Worm (Caenorhabditis elegans): ENCODE results near the gene T24H7.9.

The T24H7.9 gene

DNA sequence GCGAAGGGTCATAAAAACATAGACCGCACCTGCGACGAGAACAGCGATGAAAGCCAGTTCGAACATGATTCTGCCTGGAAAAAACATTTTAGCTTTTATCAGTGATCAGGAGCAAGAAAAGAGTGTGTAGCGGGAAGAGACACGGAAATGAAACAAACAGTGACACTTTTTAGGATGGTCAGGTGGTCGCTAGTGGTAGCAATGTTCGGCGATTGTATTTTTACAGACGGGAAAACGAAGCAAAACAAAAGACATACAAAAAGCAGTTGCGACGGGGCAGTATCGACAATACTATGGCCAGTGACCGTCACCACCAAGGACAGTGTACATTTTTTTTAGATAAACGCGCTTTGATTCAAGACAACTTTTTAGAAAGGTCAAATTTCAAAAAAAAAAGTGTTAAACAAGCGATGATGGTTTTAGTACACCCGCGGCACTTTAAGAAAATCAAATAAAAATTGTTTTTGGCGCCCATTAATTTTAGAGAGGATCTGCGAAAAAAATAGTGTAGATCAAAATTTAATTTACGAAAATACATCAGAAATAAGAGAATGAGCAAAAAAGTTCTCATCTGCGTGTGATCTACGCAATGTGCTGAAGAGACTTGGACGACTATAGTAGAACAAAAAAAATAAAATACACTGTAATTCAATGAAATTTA is at the start of gene T24H7.9:
Gene T24H7.9, minus strand, starts transcription at position 74 of the 661 bp plus-strand sequence.
- no peak for TF ChIP-seq scrt-1 (GFP tag; IDR thresholded peaks at IDR 0.05)
- no peak for TF ChIP-seq pes-1 (GFP tag; IDR thresholded peaks at IDR 0.05)
- no peak for TF ChIP-seq B0310.2 (tag; optimal IDR thresholded peaks at IDR 0.05)
- TF ChIP-seq ceh-13 (GFP tag; optimal IDR thresholded peaks at IDR 0.05), result no peak
- TF ChIP-seq hmbx-1 (tag; optimal IDR thresholded peaks at IDR 0.05), result no peak
- no peak for TF ChIP-seq tbx-11 (GFP tag; IDR thresholded peaks at IDR 0.05)
- TF ChIP-seq ets-7 (tag; optimal IDR thresholded peaks at IDR 0.05), result no peak
- TF ChIP-seq ceh-36 (tag; optimal IDR thresholded peaks at IDR 0.05), result no peak
- TF ChIP-seq hmg-4 (GFP tag; optimal IDR thresholded peaks at IDR 0.05), result no peak
- TF ChIP-seq sea-1 (GFP tag; conservative IDR thresholded peaks at IDR 0.05), result no peak
- no peak for TF ChIP-seq ama-1 (optimal IDR thresholded peaks at IDR 0.05)
- no peak for TF ChIP-seq tra-4 (tag; optimal IDR thresholded peaks at IDR 0.05)
- no peak for TF ChIP-seq F13C5.2 (tag; optimal IDR thresholded peaks at IDR 0.05)
- no peak for TF ChIP-seq flt-1 (GFP tag; IDR thresholded peaks at IDR 0.05)
- no peak for TF ChIP-seq tbx-37 (GFP tag; conservative IDR thresholded peaks at IDR 0.05)
- TF ChIP-seq aly-1 (tag; optimal IDR thresholded peaks at IDR 0.05), result no peak
- TF ChIP-seq hnd-1 (tag; optimal IDR thresholded peaks at IDR 0.05), result no peak

DNA sequence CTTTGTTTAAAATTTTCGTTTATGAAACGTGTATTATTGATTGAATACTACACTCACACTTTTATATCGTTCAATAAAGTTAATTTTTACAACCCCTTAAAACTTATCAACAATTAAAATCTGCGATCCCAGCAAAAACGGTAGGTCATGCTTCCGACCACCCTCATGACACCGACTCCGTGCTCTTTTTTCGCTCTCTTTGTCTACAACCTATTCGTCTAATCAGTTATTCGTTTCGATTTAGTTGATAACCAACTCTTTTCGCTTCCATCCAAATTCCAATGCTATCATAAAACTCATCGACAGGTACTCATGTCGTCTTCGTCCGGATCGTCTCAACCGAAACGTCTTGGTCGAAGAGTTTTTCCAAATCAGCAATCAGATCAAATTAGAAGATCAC is 47.8 kb upstream of the T24H7.9 start, which contains the start of gene F13H8.1:
Gene F13H8.1, plus strand, starts transcription at position 311 of the 400 bp plus-strand sequence.
- TF ChIP-seq ceh-13 (GFP tag; optimal IDR thresholded peaks at IDR 0.05) (no peak), aly-1 (tag; optimal IDR thresholded peaks at IDR 0.05) (no peak), F13C5.2 (tag; optimal IDR thresholded peaks at IDR 0.05) (no peak), hmg-4 (GFP tag; optimal IDR thresholded peaks at IDR 0.05) (no peak), ceh-36 (tag; optimal IDR thresholded peaks at IDR 0.05) (no peak), flt-1 (GFP tag; IDR thresholded peaks at IDR 0.05) (no peak), tbx-11 (GFP tag; IDR thresholded peaks at IDR 0.05) (no peak), scrt-1 (GFP tag; IDR thresholded peaks at IDR 0.05) (no peak), ets-7 (tag; optimal IDR thresholded peaks at IDR 0.05) (no peak), ama-1 (optimal IDR thresholded peaks at IDR 0.05) (no peak), hmbx-1 (tag; optimal IDR thresholded peaks at IDR 0.05) (no peak), B0310.2 (tag; optimal IDR thresholded peaks at IDR 0.05) (no peak), pes-1 (GFP tag; IDR thresholded peaks at IDR 0.05) (no peak), hnd-1 (tag; optimal IDR thresholded peaks at IDR 0.05) (no peak), sea-1 (GFP tag; conservative IDR thresholded peaks at IDR 0.05) (no peak), tra-4 (tag; optimal IDR thresholded peaks at IDR 0.05) (no peak)

ce11 chrII:6281903-6282302 is 46.6 kb upstream of the T24H7.9 start:
- TF ChIP-seq hnd-1 (tag; optimal IDR thresholded peaks at IDR 0.05), result no peak
- no peak for TF ChIP-seq hmg-4 (GFP tag; optimal IDR thresholded peaks at IDR 0.05)
- no peak for TF ChIP-seq ceh-13 (GFP tag; optimal IDR thresholded peaks at IDR 0.05)
- TF ChIP-seq tra-4 (tag; optimal IDR thresholded peaks at IDR 0.05), result no peak
- TF ChIP-seq ama-1 (optimal IDR thresholded peaks at IDR 0.05), result no peak
- TF ChIP-seq tbx-37 (GFP tag; conservative IDR thresholded peaks at IDR 0.05), result no peak
- TF ChIP-seq ets-7 (tag; optimal IDR thresholded peaks at IDR 0.05), result no peak
- no peak for TF ChIP-seq pes-1 (GFP tag; IDR thresholded peaks at IDR 0.05)
- no peak for TF ChIP-seq scrt-1 (GFP tag; IDR thresholded peaks at IDR 0.05)
- TF ChIP-seq ceh-36 (tag; optimal IDR thresholded peaks at IDR 0.05), result no peak
- no peak for TF ChIP-seq hmbx-1 (tag; optimal IDR thresholded peaks at IDR 0.05)
- TF ChIP-seq aly-1 (tag; optimal IDR thresholded peaks at IDR 0.05), result no peak
- no peak for TF ChIP-seq B0310.2 (tag; optimal IDR thresholded peaks at IDR 0.05)
- TF ChIP-seq flt-1 (GFP tag; IDR thresholded peaks at IDR 0.05), result no peak
- TF ChIP-seq F13C5.2 (tag; optimal IDR thresholded peaks at IDR 0.05), result no peak
- no peak for TF ChIP-seq sea-1 (GFP tag; conservative IDR thresholded peaks at IDR 0.05)

ce11 chrII:6281002-6281401 is 45.7 kb upstream of the T24H7.9 start, which contains the start of gene scly-1:
scly-1 (minus strand) TSS chrII:6281102.
- TF ChIP-seq pes-1 (GFP tag; IDR thresholded peaks at IDR 0.05) (no peak), flt-1 (GFP tag; IDR thresholded peaks at IDR 0.05) (no peak)

DNA sequence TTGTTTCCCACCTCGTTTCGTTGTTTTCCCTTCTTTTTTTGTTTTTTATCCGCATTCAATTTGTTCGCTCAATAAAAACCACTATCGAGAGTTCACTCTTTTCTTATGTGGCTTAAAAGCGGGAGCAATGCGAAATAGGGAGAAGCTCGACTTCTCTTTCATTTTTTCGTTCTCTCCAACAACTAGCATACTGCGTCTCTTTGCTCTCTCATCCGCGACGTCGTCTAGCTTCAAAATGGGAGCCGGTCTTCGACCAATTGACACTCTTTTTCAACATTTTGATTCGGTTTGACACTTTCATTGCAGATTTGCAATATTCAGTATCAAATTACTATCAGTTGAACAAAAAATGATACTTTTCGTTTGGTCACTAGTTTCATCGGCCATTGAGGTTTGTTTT is 38.6 kb upstream of the T24H7.9 start, which contains the start of gene bpl-1:
Gene bpl-1, plus strand, starts transcription at position 301 of the 400 bp plus-strand sequence.
- no peak for TF ChIP-seq flt-1 (GFP tag; IDR thresholded peaks at IDR 0.05)
- TF ChIP-seq ceh-36 (tag; optimal IDR thresholded peaks at IDR 0.05), result no peak
- TF ChIP-seq B0310.2 (tag; optimal IDR thresholded peaks at IDR 0.05), result no peak
- TF ChIP-seq hmg-4 (GFP tag; optimal IDR thresholded peaks at IDR 0.05), result no peak
- no peak for TF ChIP-seq aly-1 (tag; optimal IDR thresholded peaks at IDR 0.05)
- TF ChIP-seq tra-4 (tag; optimal IDR thresholded peaks at IDR 0.05), result no peak
- TF ChIP-seq scrt-1 (GFP tag; IDR thresholded peaks at IDR 0.05), result no peak
- no peak for TF ChIP-seq ets-7 (tag; optimal IDR thresholded peaks at IDR 0.05)
- TF ChIP-seq hmbx-1 (tag; optimal IDR thresholded peaks at IDR 0.05), result no peak
- no peak for TF ChIP-seq pes-1 (GFP tag; IDR thresholded peaks at IDR 0.05)
- no peak for TF ChIP-seq ama-1 (optimal IDR thresholded peaks at IDR 0.05)
- no peak for TF ChIP-seq F13C5.2 (tag; optimal IDR thresholded peaks at IDR 0.05)
- no peak for TF ChIP-seq ceh-13 (GFP tag; optimal IDR thresholded peaks at IDR 0.05)
- no peak for TF ChIP-seq tbx-11 (GFP tag; IDR thresholded peaks at IDR 0.05)
- TF ChIP-seq tbx-37 (GFP tag; conservative IDR thresholded peaks at IDR 0.05), result no peak
- no peak for TF ChIP-seq hnd-1 (tag; optimal IDR thresholded peaks at IDR 0.05)
- no peak for TF ChIP-seq sea-1 (GFP tag; conservative IDR thresholded peaks at IDR 0.05)

DNA sequence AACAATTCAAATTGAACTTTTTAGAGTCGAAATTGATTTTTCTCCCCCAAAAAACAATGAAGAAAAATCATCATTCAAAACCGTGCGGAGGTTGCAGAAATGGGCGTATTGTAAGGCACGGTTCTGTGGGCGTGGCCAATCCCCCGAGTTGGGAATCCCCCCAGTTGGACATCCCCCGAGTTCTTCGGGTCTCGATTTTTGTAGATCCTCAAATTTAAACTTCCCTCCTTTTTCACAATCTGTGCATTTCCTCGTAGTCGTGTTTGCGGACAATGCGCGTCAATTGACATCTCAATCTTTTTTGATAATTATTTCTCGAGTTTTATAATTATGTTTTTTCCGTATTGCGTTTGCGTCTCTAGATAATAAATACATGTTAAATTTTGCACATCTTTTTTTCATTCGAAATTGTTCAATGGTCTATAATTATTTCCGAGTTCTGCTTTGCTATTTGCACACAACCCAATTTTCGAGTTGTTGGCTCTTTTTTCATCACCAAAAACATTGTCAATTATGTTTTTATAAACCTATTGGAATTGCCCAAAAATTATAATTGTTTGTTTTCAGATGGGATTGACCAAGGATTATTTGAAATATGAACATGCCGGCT is 34.6 kb upstream of the T24H7.9 start, which contains the start of gene F13H8.2:
Gene F13H8.2, plus strand, starts transcription at position 560 of the 610 bp plus-strand sequence.
- 0 out of 2 replicates have a peak, but pooled peaks have one; percentile 23 for TF ChIP-seq tbx-11 (GFP tag; IDR thresholded peaks at IDR 0.05)
- TF ChIP-seq sea-1 (GFP tag; conservative IDR thresholded peaks at IDR 0.05), result no peak
- TF ChIP-seq scrt-1 (GFP tag; IDR thresholded peaks at IDR 0.05), result peak; percentile 73; the same call in 1 of the 2 replicates
- TF ChIP-seq tra-4 (tag; optimal IDR thresholded peaks at IDR 0.05), result no peak
- TF ChIP-seq hmbx-1 (tag; optimal IDR thresholded peaks at IDR 0.05), result no peak
- peak; percentile 23; the same call in 1 of the 2 replicates for TF ChIP-seq flt-1 (GFP tag; IDR thresholded peaks at IDR 0.05)
- no peak for TF ChIP-seq hmg-4 (GFP tag; optimal IDR thresholded peaks at IDR 0.05)
- peak; percentile 51; the same call in 1 of the 2 replicates for TF ChIP-seq tbx-37 (GFP tag; conservative IDR thresholded peaks at IDR 0.05)
- no peak for TF ChIP-seq B0310.2 (tag; optimal IDR thresholded peaks at IDR 0.05)
- TF ChIP-seq aly-1 (tag; optimal IDR thresholded peaks at IDR 0.05), result no peak
- peak; percentile 47 for TF ChIP-seq ceh-36 (tag; optimal IDR thresholded peaks at IDR 0.05)
- TF ChIP-seq ceh-13 (GFP tag; optimal IDR thresholded peaks at IDR 0.05), result no peak
- TF ChIP-seq F13C5.2 (tag; optimal IDR thresholded peaks at IDR 0.05), result peak; percentile 28
- no peak for TF ChIP-seq ets-7 (tag; optimal IDR thresholded peaks at IDR 0.05)
- TF ChIP-seq hnd-1 (tag; optimal IDR thresholded peaks at IDR 0.05), result no peak

Measured in whole organism, early embryonic.